Worm (Caenorhabditis elegans): ENCODE data around the gene vig-1.

ce11 chrII:1323190-1323651 lies 2.4 kb downstream of the vig-1 start:
- no peak for TF ChIP-seq ets-7 (tag; optimal IDR thresholded peaks at IDR 0.05)
- no peak for TF ChIP-seq flt-1 (GFP tag; IDR thresholded peaks at IDR 0.05)
- no peak for TF ChIP-seq ceh-36 (tag; optimal IDR thresholded peaks at IDR 0.05)
- TF ChIP-seq hnd-1 (tag; optimal IDR thresholded peaks at IDR 0.05) = no peak
- no peak for TF ChIP-seq ama-1 (optimal IDR thresholded peaks at IDR 0.05)
